Worm (Caenorhabditis elegans): Measurements from ENCODE around the gene eral-1.

eral-1 gene

DNA sequence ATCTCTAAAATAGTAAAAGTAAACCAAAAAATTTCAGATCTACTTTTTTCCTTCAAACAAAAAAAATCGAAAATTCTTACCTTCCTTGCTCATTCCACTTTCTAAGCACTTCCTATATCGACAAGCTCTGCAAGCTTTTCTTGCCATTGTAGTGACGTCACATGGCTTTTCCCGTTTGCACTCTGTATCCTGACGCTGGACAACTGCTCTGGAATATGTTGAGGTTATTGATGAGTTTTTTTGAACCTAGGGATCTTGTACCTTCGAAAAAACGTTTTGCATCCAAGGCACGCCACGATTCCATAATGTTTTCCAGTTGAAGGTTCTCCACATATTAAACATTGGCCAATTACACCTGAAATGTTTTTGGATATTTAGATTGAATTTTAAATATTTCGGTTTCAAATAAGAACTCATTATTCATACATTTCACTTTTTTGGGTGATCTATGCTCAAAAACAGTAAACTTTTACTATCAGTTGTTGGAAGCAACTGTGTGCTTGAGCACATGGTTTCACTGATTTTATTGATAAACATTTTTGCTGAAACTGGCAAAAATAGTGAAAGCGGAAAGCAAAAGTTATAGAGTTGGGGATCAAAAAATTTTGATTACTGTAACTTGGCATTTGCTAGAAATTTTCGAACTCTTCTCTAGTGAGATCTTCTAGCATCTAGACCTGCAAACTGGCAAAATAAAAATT lies 10.6 kb upstream of the eral-1 start:
- TF ChIP-seq somi-1 (GFP tag; optimal IDR thresholded peaks at IDR 0.05), result no peak
- peak; percentile 34 for TF ChIP-seq nhr-80 (tag; optimal IDR thresholded peaks at IDR 0.05)

ce11 chrII:9597516-9598047 lies 8.0 kb upstream of the eral-1 start, which contains the start of gene mrpl-53:
TSS of gene mrpl-53 (plus strand) at chrII:9597622.
- TF ChIP-seq T26A5.8 (tag; optimal IDR thresholded peaks at IDR 0.05) (no peak), madf-6 (GFP tag; IDR thresholded peaks at IDR 0.05) (0 out of 2 replicates have a peak, but pooled peaks have one; percentile 43), K11D2.4 (GFP tag; IDR thresholded peaks at IDR 0.05) (0 out of 2 replicates have a peak, but pooled peaks have one; percentile 27), ets-4 (GFP tag; optimal IDR thresholded peaks at IDR 0.05) (no peak), ccch-3 (GFP tag; optimal IDR thresholded peaks at IDR 0.05) (no peak), repo-1 (tag; optimal IDR thresholded peaks at IDR 0.05) (peak; percentile 55), ztf-22 (GFP tag; optimal IDR thresholded peaks at IDR 0.05) (no peak), fkh-3 (tag; optimal IDR thresholded peaks at IDR 0.05) (no peak), dpff-1 (tag; optimal IDR thresholded peaks at IDR 0.05) (no peak), gei-17 (GFP tag; optimal IDR thresholded peaks at IDR 0.05) (no peak), rcor-1 (GFP tag; IDR thresholded peaks at IDR 0.05) (no peak), ZK185.1 (tag; optimal IDR thresholded peaks at IDR 0.05; ENCODE audit: poor library complexity, severe bottlenecking) (peak; percentile 15), pha-4 (tag; optimal IDR thresholded peaks at IDR 0.05) (no peak), madf-3 (GFP tag; IDR thresholded peaks at IDR 0.05) (0 out of 2 replicates have a peak, but pooled peaks have one; percentile 29), F57A8.1 (GFP tag; optimal IDR thresholded peaks at IDR 0.05) (no peak), rpc-1 (optimal IDR thresholded peaks at IDR 0.05) (no peak), rpc-1 (tag; optimal IDR thresholded peaks at IDR 0.05) (no peak), F22D6.2 (tag; optimal IDR thresholded peaks at IDR 0.05) (no peak), Y95B8A.8 (GFP tag; IDR thresholded peaks at IDR 0.05) (no peak), lag-1 (GFP tag; IDR thresholded peaks at IDR 0.05) (no peak), nfyb-1 (GFP tag; IDR thresholded peaks at IDR 0.05) (peak; percentile 71; the same call in 1 of the 2 replicates), athp-1 (tag; optimal IDR thresholded peaks at IDR 0.05) (peak; percentile 6), nfya-1 (tag; optimal IDR thresholded peaks at IDR 0.05; ENCODE audit: borderline replicate concordance, insufficient read depth) (no peak), sea-2 (GFP tag; IDR thresholded peaks at IDR 0.05) (no peak), tlf-1 (GFP tag; optimal IDR thresholded peaks at IDR 0.05) (no peak), lsy-27 (tag; optimal IDR thresholded peaks at IDR 0.05; ENCODE audit: borderline replicate concordance, insufficient read depth) (no peak), ceh-79 (tag; optimal IDR thresholded peaks at IDR 0.05) (no peak), attf-3 (GFP tag; conservative IDR thresholded peaks at IDR 0.05) (0 out of 2 replicates have a peak, but pooled peaks have one; percentile 9), bed-1 (GFP tag; IDR thresholded peaks at IDR 0.05) (no peak), lin-35 (GFP tag; optimal IDR thresholded peaks at IDR 0.05) (peak in 1 of 3 experiments; percentile 44), ztf-26 (tag; optimal IDR thresholded peaks at IDR 0.05) (no peak), hrde-1 (tag; optimal IDR thresholded peaks at IDR 0.05; ENCODE audit: borderline replicate concordance) (no peak), cebp-1 (GFP tag; IDR thresholded peaks at IDR 0.05) (no peak; the same call in 1 of the 2 replicates), cebp-1 (tag; optimal IDR thresholded peaks at IDR 0.05) (peak; percentile 19), lin-26 (GFP tag; IDR thresholded peaks at IDR 0.05) (no peak), nhr-90 (tag; optimal IDR thresholded peaks at IDR 0.05) (no peak)

Data from whole organism, young adult.